Fruit fly (Drosophila melanogaster): ENCODE results near the gene CG32269.
A peak's percentile ranks its signal among the peaks of the same experiment; 100 is the strongest.

CG32269 gene

dm6 chr3L:3166200-3166695, 42.5 kb downstream of the CG32269 start, which contains the start of gene Asciz:
Gene Asciz, minus strand, starts transcription at chr3L:3166250.
- TF ChIP-seq Rel (GFP tag; optimal IDR thresholded peaks at IDR 0.05) (no peak), Rel (tag; optimal IDR thresholded peaks at IDR 0.05) (no peak), dl (GFP tag; optimal IDR thresholded peaks at IDR 0.05; ENCODE audit: insufficient read depth in 1 of 2, partially characterized antibody in 2 of 2) (no peak), woc (GFP tag; optimal IDR thresholded peaks at IDR 0.05) (no peak), sage (GFP tag; optimal IDR thresholded peaks at IDR 0.05) (no peak), Myc (optimal IDR thresholded peaks at IDR 0.05) (no peak), OdsH (GFP tag; optimal IDR thresholded peaks at IDR 0.05) (no peak), dmrt93B (GFP tag; optimal IDR thresholded peaks at IDR 0.05) (no peak), Dfd (GFP tag; optimal IDR thresholded peaks at IDR 0.05) (no peak), rgr (GFP tag; optimal IDR thresholded peaks at IDR 0.05) (no peak), h (GFP tag; optimal IDR thresholded peaks at IDR 0.05) (no peak), GATAd (GFP tag; optimal IDR thresholded peaks at IDR 0.05) (no peak), Dif (GFP tag; optimal IDR thresholded peaks at IDR 0.05; ENCODE audit: partially characterized antibody) (no peak), jim (GFP tag; optimal IDR thresholded peaks at IDR 0.05) (no peak), Hr78 (GFP tag; optimal IDR thresholded peaks at IDR 0.05) (no peak), pan (optimal IDR thresholded peaks at IDR 0.05) (no peak), N (GFP tag; optimal IDR thresholded peaks at IDR 0.05) (no peak), foxo (GFP tag; optimal IDR thresholded peaks at IDR 0.05) (no peak)

dm6 chr3L:3165399-3165798, 43.4 kb downstream of the CG32269 start:
- TF ChIP-seq dsf (GFP tag; optimal IDR thresholded peaks at IDR 0.05; ENCODE audit: borderline replicate concordance) = no peak
- peak; percentile 13 for TF ChIP-seq Dif (GFP tag; optimal IDR thresholded peaks at IDR 0.05; ENCODE audit: partially characterized antibody)
- TF ChIP-seq Mio (GFP tag; optimal IDR thresholded peaks at IDR 0.05) = no peak
- no peak for TF ChIP-seq rgr (GFP tag; optimal IDR thresholded peaks at IDR 0.05)

DNA sequence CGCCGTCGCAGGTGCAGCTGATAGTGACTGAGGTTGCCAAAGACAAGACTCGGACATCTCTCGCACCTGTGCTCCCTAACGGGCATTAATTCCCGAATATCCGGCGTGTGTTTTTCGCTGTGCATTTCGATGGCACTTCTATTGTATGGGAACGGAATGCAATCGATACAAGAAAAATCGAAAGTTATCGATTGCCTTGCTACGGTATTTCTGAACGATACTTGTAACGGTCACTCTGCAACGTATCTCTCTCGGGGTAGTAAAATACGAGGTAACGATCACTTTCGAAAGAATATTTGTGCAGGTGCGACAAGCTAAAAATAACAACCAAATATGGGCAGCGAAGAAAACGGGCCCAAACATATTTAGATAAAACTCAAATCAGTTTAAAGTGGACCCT, 43.8 kb downstream of the CG32269 start, which contains the start of gene CG32280:
Gene CG32280 (plus strand): TSS at position 231 of the 400 bp plus-strand sequence.
- TF ChIP-seq Mio (GFP tag; optimal IDR thresholded peaks at IDR 0.05) = no peak
- no peak for TF ChIP-seq ey (GFP tag; optimal IDR thresholded peaks at IDR 0.05)
- peak in 1 of 2 experiments; percentile 41 for TF ChIP-seq foxo (GFP tag; optimal IDR thresholded peaks at IDR 0.05)
- TF ChIP-seq Sp1 (GFP tag; optimal IDR thresholded peaks at IDR 0.05) = peak; percentile 15
- peak; percentile 27 for TF ChIP-seq woc (GFP tag; optimal IDR thresholded peaks at IDR 0.05)
- peak; percentile 6 for TF ChIP-seq OdsH (GFP tag; optimal IDR thresholded peaks at IDR 0.05)
- no peak for TF ChIP-seq jim (GFP tag; optimal IDR thresholded peaks at IDR 0.05)
- peak; percentile 66 for TF ChIP-seq h (GFP tag; optimal IDR thresholded peaks at IDR 0.05)
- no peak for TF ChIP-seq usp (GFP tag; optimal IDR thresholded peaks at IDR 0.05)
- TF ChIP-seq rgr (GFP tag; optimal IDR thresholded peaks at IDR 0.05) = peak; percentile 23
- no peak for TF ChIP-seq Dfd (GFP tag; optimal IDR thresholded peaks at IDR 0.05)
- TF ChIP-seq Hr83 (GFP tag; optimal IDR thresholded peaks at IDR 0.05; ENCODE audit: poor library complexity, severe bottlenecking) = peak; percentile 17
- TF ChIP-seq HLH106 (tag; optimal IDR thresholded peaks at IDR 0.05) = peak; percentile 7
- no peak for TF ChIP-seq Rel (GFP tag; optimal IDR thresholded peaks at IDR 0.05)
- peak; percentile 53 for TF ChIP-seq Rel (tag; optimal IDR thresholded peaks at IDR 0.05)

- TF ChIP-seq Dif (GFP tag; optimal IDR thresholded peaks at IDR 0.05; ENCODE audit: partially characterized antibody) (no peak), jim (GFP tag; optimal IDR thresholded peaks at IDR 0.05) (no peak), N (GFP tag; optimal IDR thresholded peaks at IDR 0.05) (no peak)
Measured at dm6 chr3L:3162584-3162983, 46.2 kb downstream of the CG32269 start.

dm6 chr3L:3161968-3162367, 46.8 kb downstream of the CG32269 start, which contains the start of gene rasp:
Gene rasp, plus strand, starts transcription at chr3L:3162180.
- TF ChIP-seq N (GFP tag; optimal IDR thresholded peaks at IDR 0.05) = no peak
- no peak for TF ChIP-seq Rel (GFP tag; optimal IDR thresholded peaks at IDR 0.05)
- peak; percentile 59 for TF ChIP-seq Rel (tag; optimal IDR thresholded peaks at IDR 0.05)

- no peak for TF ChIP-seq Dfd (GFP tag; optimal IDR thresholded peaks at IDR 0.05)
- no peak for TF ChIP-seq woc (GFP tag; optimal IDR thresholded peaks at IDR 0.05)
- TF ChIP-seq h (GFP tag; optimal IDR thresholded peaks at IDR 0.05) = no peak
- TF ChIP-seq Abd-B (GFP tag; optimal IDR thresholded peaks at IDR 0.05) = no peak
- TF ChIP-seq Hr83 (GFP tag; optimal IDR thresholded peaks at IDR 0.05; ENCODE audit: poor library complexity, severe bottlenecking) = peak; percentile 5
- TF ChIP-seq pan (optimal IDR thresholded peaks at IDR 0.05) = no peak
- no peak for TF ChIP-seq Dif (GFP tag; optimal IDR thresholded peaks at IDR 0.05; ENCODE audit: partially characterized antibody)
- no peak for TF ChIP-seq jim (GFP tag; optimal IDR thresholded peaks at IDR 0.05)
- no peak for TF ChIP-seq N (GFP tag; optimal IDR thresholded peaks at IDR 0.05)
- no peak for TF ChIP-seq dmrt93B (GFP tag; optimal IDR thresholded peaks at IDR 0.05)
- TF ChIP-seq Jra (GFP tag; optimal IDR thresholded peaks at IDR 0.05) = no peak
- TF ChIP-seq CrebA (GFP tag; optimal IDR thresholded peaks at IDR 0.05; ENCODE audit: borderline replicate concordance) = no peak
- TF ChIP-seq rgr (GFP tag; optimal IDR thresholded peaks at IDR 0.05) = no peak
- TF ChIP-seq Mio (GFP tag; optimal IDR thresholded peaks at IDR 0.05) = no peak
- no peak for TF ChIP-seq ey (GFP tag; optimal IDR thresholded peaks at IDR 0.05)
- TF ChIP-seq dsf (GFP tag; optimal IDR thresholded peaks at IDR 0.05; ENCODE audit: borderline replicate concordance) = no peak
- no peak for TF ChIP-seq GATAd (GFP tag; optimal IDR thresholded peaks at IDR 0.05)
- no peak for TF ChIP-seq OdsH (GFP tag; optimal IDR thresholded peaks at IDR 0.05)
- TF ChIP-seq sv (GFP tag; optimal IDR thresholded peaks at IDR 0.05) = no peak
- no peak for TF ChIP-seq Sp1 (GFP tag; optimal IDR thresholded peaks at IDR 0.05)
- TF ChIP-seq sage (GFP tag; optimal IDR thresholded peaks at IDR 0.05) = no peak
- TF ChIP-seq CG32264 (GFP tag; optimal IDR thresholded peaks at IDR 0.05) = no peak
- no peak for TF ChIP-seq Hr78 (GFP tag; optimal IDR thresholded peaks at IDR 0.05)
- TF ChIP-seq foxo (GFP tag; optimal IDR thresholded peaks at IDR 0.05) = peak in 1 of 2 experiments; percentile 21
- no peak for TF ChIP-seq Rel (GFP tag; optimal IDR thresholded peaks at IDR 0.05)
- TF ChIP-seq Rel (tag; optimal IDR thresholded peaks at IDR 0.05) = no peak
- TF ChIP-seq lola (GFP tag; optimal IDR thresholded peaks at IDR 0.05) = no peak
- peak; percentile 22 for TF ChIP-seq psq (GFP tag; optimal IDR thresholded peaks at IDR 0.05)
Measured at dm6 chr3L:3159309-3160194, 49.2 kb downstream of the CG32269 start, which contains the start of the genes ND-30 and CG15812. Gene ND-30, minus strand, starts transcription at chr3L:3159578. Gene CG15812, plus strand, starts transcription at chr3L:3159991.
